Fruit fly (Drosophila melanogaster) S2 (cell line): ENCODE results near the gene SecCl.

Source experiments
- CG8478 ChIP-seq: fragments of >200 bp; optimal IDR thresholded peaks from 2 replicates; lab custom pipeline; 2018
- CTCF ChIP-seq, 2 experiments: fragments of >200 bp; optimal IDR thresholded peaks; 2 replicates each; lab custom pipeline; 2018

DNA sequence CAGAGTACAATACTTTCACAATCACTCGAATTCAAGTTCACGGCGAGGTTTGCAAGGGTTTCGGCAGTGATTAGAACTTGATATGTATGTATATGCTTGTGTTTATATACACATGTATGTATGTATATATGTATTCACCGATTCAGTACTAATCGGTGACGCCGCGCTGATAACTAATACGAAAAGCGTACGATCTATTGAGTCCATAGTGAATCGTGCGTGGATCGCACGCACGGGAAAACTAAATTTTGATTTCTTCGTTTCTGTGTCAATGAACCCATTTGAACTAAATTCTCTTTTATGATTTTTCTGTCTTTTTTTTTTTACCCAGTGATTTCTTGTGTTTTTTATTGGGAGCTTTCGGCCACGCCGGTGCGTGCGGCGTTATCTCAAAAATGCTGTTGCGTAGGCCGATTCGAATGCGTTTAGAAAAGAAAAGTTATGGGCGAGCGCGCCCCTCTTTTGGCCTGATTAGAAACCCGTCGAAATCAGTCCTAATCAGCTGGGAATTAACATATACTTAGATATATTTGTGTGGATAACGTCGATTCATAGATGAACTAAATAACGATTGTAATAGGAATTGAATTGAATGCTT is 24.0 kb downstream of the SecCl start:
- TF ChIP-seq CTCF (optimal IDR thresholded peaks at IDR 0.05; lab: Kevin White, UChicago) (no peak), CG8478 (lab: Kevin White, UChicago) (no peak)
